Comparison of ENCODE assay signal across 5 fruit fly cellular contexts in genomic region chr3L:7334990-7335389, dm6.
A peak's percentile ranks its signal among the peaks of the same experiment; 100 is the strongest.
TF ChIP-seq lines count a peak whose summit lies in the region.

Gene wrm1, minus strand, starts transcription at chr3L:7335226.
Gene wrm2, minus strand, starts transcription at chr3L:7335226.

- TF ChIP-seq CTCF in whole organism, embryonic (GFP tag; optimal IDR thresholded peaks at IDR 0.05; lab: Kevin White, UChicago) = no peak

TF ChIP-seq in whole organism, adult, 20 proteins besides CTCF, POLR2A, EP300 and RAD21:
- TF ChIP-seq bab1 (GFP tag; optimal IDR thresholded peaks at IDR 0.05; lab: Kevin White, UChicago) (peak; percentile 52), CG14711 (tag; optimal IDR thresholded peaks at IDR 0.05; lab: Kevin White, UChicago) (peak; percentile 5), Mnt (GFP tag; optimal IDR thresholded peaks at IDR 0.05; lab: Kevin White, UChicago) (peak; percentile 55), CG5204 (GFP tag; optimal IDR thresholded peaks at IDR 0.05; lab: Kevin White, UChicago) (no peak)

TF ChIP-seq in whole organism, embryonic, 481 proteins besides CTCF, POLR2A, EP300 and RAD21 (continues in another document):
- TF ChIP-seq pan (optimal IDR thresholded peaks at IDR 0.05; lab: Kevin White, UChicago) (no peak), pan (GFP tag; optimal IDR thresholded peaks at IDR 0.05 in 1 of 2, IDR thresholded peaks at IDR 0.05 in 1 of 2) (no peak), CG12155 (GFP tag; optimal IDR thresholded peaks at IDR 0.05; lab: Kevin White, UChicago) (peak; percentile 44), CG30020 (tag; optimal IDR thresholded peaks at IDR 0.05; lab: Kevin White, UChicago) (peak; percentile 7), Nf-YC (tag; optimal IDR thresholded peaks at IDR 0.05; lab: Kevin White, UChicago) (peak; percentile 10), CG11723 (GFP tag; optimal IDR thresholded peaks at IDR 0.05; lab: Kevin White, UChicago) (no peak), amos (GFP tag; IDR thresholded peaks at IDR 0.05; lab: Robert Waterston, UW; ENCODE audit: partially characterized antibody) (peak; percentile 66), Atf6 (GFP tag; IDR thresholded peaks at IDR 0.05; lab: Robert Waterston, UW) (no peak), Dp (GFP tag; optimal IDR thresholded peaks at IDR 0.05; lab: Kevin White, UChicago) (peak; percentile 34), CG10543 (GFP tag; optimal IDR thresholded peaks at IDR 0.05; lab: Kevin White, UChicago) (no peak), Stat92E (GFP tag; optimal IDR thresholded peaks at IDR 0.05; lab: Kevin White, UChicago) (peak in 1 of 3 experiments; percentile 73), CG16813 (GFP tag; IDR thresholded peaks at IDR 0.05; lab: Robert Waterston, UW; ENCODE audit: partially characterized antibody) (peak; percentile 57; the same call in 2 of the 3 replicates), Bgb (GFP tag; IDR thresholded peaks at IDR 0.05; lab: Robert Waterston, UW; ENCODE audit: partially characterized antibody) (peak; percentile 70), ac (GFP tag; optimal IDR thresholded peaks at IDR 0.05; lab: Kevin White, UChicago) (no peak), her (GFP tag; optimal IDR thresholded peaks at IDR 0.05; lab: Kevin White, UChicago) (no peak), CoRest (tag; optimal IDR thresholded peaks at IDR 0.05; lab: Kevin White, UChicago) (peak; percentile 15), HLH4C (GFP tag; IDR thresholded peaks at IDR 0.05; lab: Robert Waterston, UW; ENCODE audit: partially characterized antibody) (peak; percentile 53; the same call in 2 of the 3 replicates), Max (GFP tag; optimal IDR thresholded peaks at IDR 0.05; lab: Kevin White, UChicago) (peak; percentile 31), zen (tag; optimal IDR thresholded peaks at IDR 0.05; lab: Kevin White, UChicago) (peak; percentile 6), CG15479 (GFP tag; optimal IDR thresholded peaks at IDR 0.05; lab: Kevin White, UChicago) (no peak)

TF ChIP-seq in whole organism, prepupa, 60 proteins besides CTCF, POLR2A, EP300 and RAD21:
- TF ChIP-seq eg (GFP tag; IDR thresholded peaks at IDR 0.05; lab: Robert Waterston, UW) (peak; percentile 37; the same call in 1 of the 3 replicates), CG8119 (GFP tag; IDR thresholded peaks at IDR 0.05; lab: Robert Waterston, UW) (no peak), dsx (GFP tag; optimal IDR thresholded peaks at IDR 0.05; lab: Kevin White, UChicago; ENCODE audit: poor library complexity, severe bottlenecking) (peak; percentile 18), esn (GFP tag; optimal IDR thresholded peaks at IDR 0.05; lab: Kevin White, UChicago) (peak; percentile 8)
TF ChIP-seq in whole organism, prepupa: peak in this region for 3.

TF ChIP-seq in whole organism, pupa, 21 proteins besides CTCF, POLR2A, EP300 and RAD21:
- TF ChIP-seq CG4496 (GFP tag; IDR thresholded peaks at IDR 0.05; lab: Robert Waterston, UW) (0 out of 3 replicates have a peak, but pooled peaks have one; percentile 16), Snoo (tag; optimal IDR thresholded peaks at IDR 0.05; lab: Kevin White, UChicago) (no peak)

TF ChIP-seq in whole organism, wandering third instar larva, 38 proteins besides CTCF, POLR2A, EP300 and RAD21:
- no peak for TF ChIP-seq Rel (GFP tag; optimal IDR thresholded peaks at IDR 0.05; lab: Kevin White, UChicago)
- TF ChIP-seq Rel (tag; optimal IDR thresholded peaks at IDR 0.05; lab: Kevin White, UChicago) = peak; percentile 2
- TF ChIP-seq dsf (GFP tag; optimal IDR thresholded peaks at IDR 0.05; lab: Kevin White, UChicago; ENCODE audit: borderline replicate concordance) = no peak
- no peak for TF ChIP-seq Myc (optimal IDR thresholded peaks at IDR 0.05; lab: Kevin White, UChicago)
- TF ChIP-seq Hr83 (GFP tag; optimal IDR thresholded peaks at IDR 0.05; lab: Kevin White, UChicago; ENCODE audit: poor library complexity, severe bottlenecking) = peak; percentile 53
- no peak for TF ChIP-seq CrebA (GFP tag; optimal IDR thresholded peaks at IDR 0.05; lab: Kevin White, UChicago; ENCODE audit: borderline replicate concordance)
- TF ChIP-seq pan (optimal IDR thresholded peaks at IDR 0.05; lab: Kevin White, UChicago) = no peak
- no peak for TF ChIP-seq dl (GFP tag; optimal IDR thresholded peaks at IDR 0.05; lab: Kevin White, UChicago; ENCODE audit: insufficient read depth in 1 of 2, partially characterized antibody in 2 of 2)
- TF ChIP-seq Hnf4 (GFP tag; optimal IDR thresholded peaks at IDR 0.05; lab: Kevin White, UChicago) = no peak
- TF ChIP-seq Dfd (GFP tag; optimal IDR thresholded peaks at IDR 0.05; lab: Kevin White, UChicago) = no peak
- TF ChIP-seq Dif (GFP tag; optimal IDR thresholded peaks at IDR 0.05; lab: Kevin White, UChicago; ENCODE audit: partially characterized antibody) = no peak
- TF ChIP-seq CG32264 (GFP tag; optimal IDR thresholded peaks at IDR 0.05; lab: Kevin White, UChicago) = no peak
- TF ChIP-seq jim (GFP tag; optimal IDR thresholded peaks at IDR 0.05; lab: Kevin White, UChicago) = no peak
- peak; percentile 2 for TF ChIP-seq sv (GFP tag; optimal IDR thresholded peaks at IDR 0.05; lab: Kevin White, UChicago)
- no peak for TF ChIP-seq usp (GFP tag; optimal IDR thresholded peaks at IDR 0.05; lab: Kevin White, UChicago)
- TF ChIP-seq Abd-B (GFP tag; optimal IDR thresholded peaks at IDR 0.05; lab: Kevin White, UChicago) = no peak
- no peak for TF ChIP-seq brk (GFP tag; optimal IDR thresholded peaks at IDR 0.05; lab: Kevin White, UChicago)
- TF ChIP-seq N (GFP tag; optimal IDR thresholded peaks at IDR 0.05; lab: Kevin White, UChicago) = no peak
- TF ChIP-seq psq (GFP tag; optimal IDR thresholded peaks at IDR 0.05; lab: Kevin White, UChicago) = no peak
- TF ChIP-seq br (GFP tag; optimal IDR thresholded peaks at IDR 0.05; lab: Kevin White, UChicago) = no peak
- TF ChIP-seq Jra (GFP tag; optimal IDR thresholded peaks at IDR 0.05; lab: Kevin White, UChicago) = no peak
- no peak for TF ChIP-seq OdsH (GFP tag; optimal IDR thresholded peaks at IDR 0.05; lab: Kevin White, UChicago)
- TF ChIP-seq Mio (GFP tag; optimal IDR thresholded peaks at IDR 0.05; lab: Kevin White, UChicago) = no peak
- TF ChIP-seq CG9705 (GFP tag; optimal IDR thresholded peaks at IDR 0.05; lab: Kevin White, UChicago) = no peak
- peak; percentile 62 for TF ChIP-seq rgr (GFP tag; optimal IDR thresholded peaks at IDR 0.05; lab: Kevin White, UChicago)
- TF ChIP-seq Hr78 (GFP tag; optimal IDR thresholded peaks at IDR 0.05; lab: Kevin White, UChicago) = no peak
- no peak for TF ChIP-seq fru (GFP tag; optimal IDR thresholded peaks at IDR 0.05; lab: Kevin White, UChicago)
- TF ChIP-seq foxo (GFP tag; optimal IDR thresholded peaks at IDR 0.05; lab: Kevin White, UChicago) = no peak
- peak; percentile 17 for TF ChIP-seq Sp1 (GFP tag; optimal IDR thresholded peaks at IDR 0.05; lab: Kevin White, UChicago)
- TF ChIP-seq ey (GFP tag; optimal IDR thresholded peaks at IDR 0.05; lab: Kevin White, UChicago) = no peak
